Fruit fly (Drosophila melanogaster): Measurements from ENCODE around the gene Srp54.
A peak's percentile ranks its signal among the peaks of the same experiment; 100 is the strongest.

Gene Srp54

dm6 chr2L:9954119-9954518 lies 41.4 kb downstream of the Srp54 start, which contains the start of the genes CG13126 and CG4709 (continued):
- TF ChIP-seq CG15696 (tag; optimal IDR thresholded peaks at IDR 0.05), result peak; percentile 95
- TF ChIP-seq Nf-YC (tag; optimal IDR thresholded peaks at IDR 0.05), result peak; percentile 82
- TF ChIP-seq Camta (GFP tag; optimal IDR thresholded peaks at IDR 0.05), result peak; percentile 41
- no peak for TF ChIP-seq bigmax (GFP tag; optimal IDR thresholded peaks at IDR 0.05)
- peak; percentile 74 for TF ChIP-seq ewg (GFP tag; optimal IDR thresholded peaks at IDR 0.05)
- TF ChIP-seq CG9215 (GFP tag; IDR thresholded peaks at IDR 0.05), result peak; percentile 85
- peak; percentile 81 for TF ChIP-seq twi (tag; optimal IDR thresholded peaks at IDR 0.05)
- TF ChIP-seq CG9932 (GFP tag; IDR thresholded peaks at IDR 0.05), result peak; percentile 90
- TF ChIP-seq dpn (GFP tag; optimal IDR thresholded peaks at IDR 0.05), result peak; percentile 2 to 93
- TF ChIP-seq Bgb (GFP tag; IDR thresholded peaks at IDR 0.05; ENCODE audit: partially characterized antibody), result no peak
- peak; percentile 45; the same call in 1 of the 3 replicates for TF ChIP-seq CG6175 (GFP tag; IDR thresholded peaks at IDR 0.05)
- TF ChIP-seq crc (GFP tag; optimal IDR thresholded peaks at IDR 0.05), result no peak
- no peak for TF ChIP-seq disco-r (GFP tag; optimal IDR thresholded peaks at IDR 0.05)
- no peak for TF ChIP-seq NC2α (GFP tag; optimal IDR thresholded peaks at IDR 0.05)
- peak; percentile 68; the same call in 1 of the 3 replicates for TF ChIP-seq CG2199 (GFP tag; IDR thresholded peaks at IDR 0.05)
- TF ChIP-seq CG5245 (GFP tag; optimal IDR thresholded peaks at IDR 0.05), result peak; percentile 77
- TF ChIP-seq Jarid2 (GFP tag; optimal IDR thresholded peaks at IDR 0.05), result peak; percentile 67
- peak; percentile 73 for TF ChIP-seq Deaf1 (tag; optimal IDR thresholded peaks at IDR 0.05)
- peak; percentile 78 for TF ChIP-seq tio (GFP tag; optimal IDR thresholded peaks at IDR 0.05)
- peak; percentile 93 for TF ChIP-seq CG6689 (GFP tag; IDR thresholded peaks at IDR 0.05)
- no peak for TF ChIP-seq zf30C (GFP tag; optimal IDR thresholded peaks at IDR 0.05)
- peak; percentile 37 for TF ChIP-seq CHES-1-like (GFP tag; optimal IDR thresholded peaks at IDR 0.05)
- TF ChIP-seq PHDP (tag; optimal IDR thresholded peaks at IDR 0.05), result peak; percentile 93
- peak; percentile 93 for TF ChIP-seq gsb-n (tag; optimal IDR thresholded peaks at IDR 0.05)
- peak; percentile 89 for TF ChIP-seq CG1602 (GFP tag; optimal IDR thresholded peaks at IDR 0.05)
- TF ChIP-seq MBD-R2 (GFP tag; IDR thresholded peaks at IDR 0.05), result peak; percentile 99
- no peak for TF ChIP-seq Mes4 (GFP tag; optimal IDR thresholded peaks at IDR 0.05)
- TF ChIP-seq stc (GFP tag; IDR thresholded peaks at IDR 0.05), result peak; percentile 93
- TF ChIP-seq Doc2 (GFP tag; IDR thresholded peaks at IDR 0.05), result no peak
- peak; percentile 79 for TF ChIP-seq slou (GFP tag; optimal IDR thresholded peaks at IDR 0.05)
- TF ChIP-seq CG11560 (tag; IDR thresholded peaks at IDR 0.05), result no peak; the same call in 2 of the 3 replicates
- TF ChIP-seq CG17829 (tag; optimal IDR thresholded peaks at IDR 0.05), result peak; percentile 97
- TF ChIP-seq cg (GFP tag; optimal IDR thresholded peaks at IDR 0.05), result no peak
- peak; percentile 68 for TF ChIP-seq gsb (GFP tag; IDR thresholded peaks at IDR 0.05)
- TF ChIP-seq sob (GFP tag; IDR thresholded peaks at IDR 0.05), result peak; percentile 91
- peak; percentile 97 for TF ChIP-seq vvl (GFP tag; IDR thresholded peaks at IDR 0.05)
- TF ChIP-seq pita (GFP tag; optimal IDR thresholded peaks at IDR 0.05), result no peak
- peak; percentile 84 for TF ChIP-seq CG17385 (GFP tag; optimal IDR thresholded peaks at IDR 0.05)
- peak; percentile 92 for TF ChIP-seq Oli (tag; optimal IDR thresholded peaks at IDR 0.05)
- peak; percentile 88 for TF ChIP-seq run (tag; optimal IDR thresholded peaks at IDR 0.05)
- peak; percentile 24 for TF ChIP-seq en (GFP tag; optimal IDR thresholded peaks at IDR 0.05)
- TF ChIP-seq CG12071 (GFP tag; optimal IDR thresholded peaks at IDR 0.05), result peak; percentile 29
- TF ChIP-seq Ptx1 (GFP tag; IDR thresholded peaks at IDR 0.05), result peak; percentile 93
- peak; percentile 92 for TF ChIP-seq CG30403 (GFP tag; optimal IDR thresholded peaks at IDR 0.05)
- peak; percentile 94 for TF ChIP-seq CG8924 (tag; optimal IDR thresholded peaks at IDR 0.05)
- TF ChIP-seq NK7.1 (GFP tag; optimal IDR thresholded peaks at IDR 0.05), result peak; percentile 29
- peak; percentile 77 for TF ChIP-seq kah (GFP tag; optimal IDR thresholded peaks at IDR 0.05)
- peak; percentile 94 for TF ChIP-seq CG4424 (GFP tag; optimal IDR thresholded peaks at IDR 0.05)
- TF ChIP-seq CG7556 (GFP tag; optimal IDR thresholded peaks at IDR 0.05), result peak; percentile 92
- TF ChIP-seq CG14860 (GFP tag; IDR thresholded peaks at IDR 0.05; ENCODE audit: partially characterized antibody), result no peak
- peak; percentile 97 for TF ChIP-seq Xrp1 (GFP tag; IDR thresholded peaks at IDR 0.05)
- no peak for TF ChIP-seq repo (GFP tag; optimal IDR thresholded peaks at IDR 0.05)

Measured in whole organism, embryonic.